Worm (Caenorhabditis elegans) whole organism, L4 larva: Measurements from ENCODE around the gene F20B6.4.

ENCODE experiments used
- D1046.2 ChIP-seq: fragments of 200-800 bp; sonication (Bioruptor generic); IDR thresholded peaks from 2 replicates; pipeline ENCODE4 v1.3.6; 2022; ENCODE audit warnings: missing genetic modification characterization, missing compliant biosample characterization
- F44E2.7 ChIP-seq: fragments of 200-800 bp; sonication (Bioruptor generic); IDR thresholded peaks from 2 replicates; pipeline ENCODE4 v2.1.2; 2022; ENCODE audit warnings: missing genetic modification characterization, missing compliant biosample characterization
- Y105C5A.15 ChIP-seq: fragments of 200-800 bp; sonication (Bioruptor generic); IDR thresholded peaks from 2 replicates; pipeline ENCODE4 v1.3.6; 2022; ENCODE audit warnings: missing genetic modification characterization, missing compliant biosample characterization
- Y48G9A.11 ChIP-seq: fragments of 200-800 bp; sonication (Bioruptor generic); IDR thresholded peaks from 2 replicates; pipeline ENCODE4 v1.3.6; 2022; ENCODE audit warnings: missing genetic modification reagents, missing genetic modification characterization, missing compliant biosample characterization
- ZK337.2 ChIP-seq: fragments of 200-800 bp; sonication (Bioruptor generic); IDR thresholded peaks from 2 replicates; pipeline ENCODE4 v1.3.6; 2022; ENCODE audit warnings: missing genetic modification reagents, missing genetic modification characterization, missing compliant biosample characterization
- ZK546.5 ChIP-seq, 2 experiments: sonication (generic microtip); optimal IDR thresholded peaks; 2 replicates each; lab custom pipeline; 2017; ENCODE audit warnings: missing biosample characterization in 2 of 2, missing genetic modification characterization in 2 of 2
- aha-1 ChIP-seq: fragments of 150-350 bp; peaks from one replicate; lab custom pipeline; 2014; ENCODE audit warnings: missing biosample characterization, missing genetic modification characterization
- arid-1 ChIP-seq: fragments of 200-800 bp; sonication (Bioruptor generic); conservative IDR thresholded peaks from 2 replicates; pipeline ENCODE4 v1.3.6; 2022; ENCODE audit warnings: missing genetic modification reagents, missing genetic modification characterization, missing compliant biosample characterization
- ceh-28 ChIP-seq: fragments of 150-350 bp; optimal IDR thresholded peaks from 2 replicates; lab custom pipeline; 2014; ENCODE audit warnings: missing biosample characterization, missing genetic modification reagents, missing genetic modification characterization
- ceh-44 ChIP-seq: fragments of 200-800 bp; sonication (Bioruptor generic); IDR thresholded peaks from 2 replicates; pipeline ENCODE4 v1.3.6; 2022; ENCODE audit warnings: missing genetic modification reagents, missing genetic modification characterization, missing compliant biosample characterization
- cey-2 ChIP-seq: sonication (generic microtip); optimal IDR thresholded peaks from 3 replicates; lab custom pipeline; 2017; ENCODE audit warnings: missing genetic modification characterization, mild to moderate bottlenecking, missing compliant biosample characterization, antibody characterized with exemption, borderline replicate concordance; ENCODE audit not compliant: insufficient read depth
- ctbp-1 ChIP-seq: fragments of 200-800 bp; sonication (Bioruptor generic); IDR thresholded peaks from 2 replicates; pipeline ENCODE4 v1.3.6; 2022; ENCODE audit warnings: missing genetic modification reagents, missing genetic modification characterization, missing compliant biosample characterization
- daf-16 ChIP-seq, 3 experiments: sonication (generic microtip); optimal IDR thresholded peaks; 2 replicates each; lab custom pipeline; 2016 to 2017; ENCODE audit warnings: missing genetic modification characterization in 3 of 3, missing genetic modification reagents in 3 of 3, mild to moderate bottlenecking in 2 of 3, missing compliant biosample characterization in 2 of 3, missing biosample characterization in 1 of 3, moderate library complexity in 1 of 3
- dmd-6 ChIP-seq: fragments of 200-800 bp; sonication (Bioruptor generic); IDR thresholded peaks from 2 replicates; pipeline ENCODE4 v1.3.6; 2022; ENCODE audit warnings: missing genetic modification reagents, missing genetic modification characterization, missing compliant biosample characterization
- dmd-8 ChIP-seq: fragments of 200-800 bp; sonication (Bioruptor generic); IDR thresholded peaks from 2 replicates; pipeline ENCODE4 v1.3.6; 2022; ENCODE audit warnings: missing genetic modification characterization, missing compliant biosample characterization
- dve-1 ChIP-seq: sonication (generic microtip); optimal IDR thresholded peaks from 2 replicates; lab custom pipeline; 2017; ENCODE audit warnings: antibody characterized with exemption, mild to moderate bottlenecking, missing genetic modification characterization, missing compliant biosample characterization; ENCODE audit not compliant: insufficient read depth
- gei-8 ChIP-seq: fragments of 200-800 bp; sonication (Bioruptor generic); optimal IDR thresholded peaks from 2 replicates; lab custom pipeline; 2018; ENCODE audit warnings: mild to moderate bottlenecking, missing genetic modification characterization, missing compliant biosample characterization
- hlh-11 ChIP-seq: fragments of 200-800 bp; sonication (Bioruptor generic); optimal IDR thresholded peaks from 2 replicates; lab custom pipeline; 2018; ENCODE audit warnings: mild to moderate bottlenecking, missing genetic modification characterization, missing compliant biosample characterization
- hlh-30 ChIP-seq: sonication (generic microtip); optimal IDR thresholded peaks from 2 replicates; lab custom pipeline; 2017; ENCODE audit warnings: antibody characterized with exemption, mild to moderate bottlenecking, missing genetic modification characterization, missing compliant biosample characterization; ENCODE audit not compliant: insufficient read depth
- lin-1 ChIP-seq: fragments of 200-800 bp; sonication (Bioruptor generic); IDR thresholded peaks from 2 replicates; pipeline ENCODE4 v1.3.6; 2022; ENCODE audit warnings: missing genetic modification reagents, missing genetic modification characterization, missing compliant biosample characterization
- lin-38 ChIP-seq: fragments of 200-800 bp; sonication (Bioruptor generic); IDR thresholded peaks from 2 replicates; pipeline ENCODE4 v1.3.6; 2022; ENCODE audit warnings: missing genetic modification reagents, missing genetic modification characterization, missing compliant biosample characterization
- lin-39 ChIP-seq: fragments of 150-350 bp; optimal IDR thresholded peaks from 2 replicates; lab custom pipeline; 2014; ENCODE audit warnings: missing biosample characterization, missing genetic modification reagents, missing genetic modification characterization
- lsy-2 ChIP-seq, 2 experiments: fragments of 150-350 bp in 1 of 2; sonication (generic microtip) in 1 of 2; optimal IDR thresholded peaks; 2 replicates each; lab custom pipeline; 2014 to 2017; ENCODE audit warnings: missing biosample characterization in 2 of 2, missing genetic modification characterization in 2 of 2
- madf-9 ChIP-seq: fragments of 200-800 bp; sonication (Bioruptor generic); conservative IDR thresholded peaks from 2 replicates; pipeline ENCODE4 v1.3.6; 2022; ENCODE audit warnings: missing genetic modification reagents, missing genetic modification characterization, missing compliant biosample characterization
- mdt-29 ChIP-seq: fragments of 200-800 bp; sonication (Bioruptor generic); IDR thresholded peaks from 2 replicates; pipeline ENCODE4 v1.3.6; 2022; ENCODE audit warnings: missing genetic modification reagents, missing genetic modification characterization, missing compliant biosample characterization
- mep-1 ChIP-seq: fragments of 150-350 bp; sonication (generic microtip); optimal IDR thresholded peaks from 3 replicates; lab custom pipeline; 2014; ENCODE audit warnings: missing biosample characterization, missing genetic modification characterization
- mes-2 ChIP-seq: sonication (generic microtip); optimal IDR thresholded peaks from 2 replicates; lab custom pipeline; 2016; ENCODE audit warnings: missing genotype, mild to moderate bottlenecking, missing genetic modification characterization, missing compliant biosample characterization; ENCODE audit not compliant: poor library complexity, severe bottlenecking
- mxl-3 ChIP-seq: fragments of 200-800 bp; sonication (Bioruptor generic); optimal IDR thresholded peaks from 2 replicates; lab custom pipeline; 2018; ENCODE audit warnings: mild to moderate bottlenecking, missing genetic modification characterization, missing compliant biosample characterization
- nhr-102 ChIP-seq: sonication (generic microtip); optimal IDR thresholded peaks from 2 replicates; lab custom pipeline; 2016; ENCODE audit warnings: mild to moderate bottlenecking, missing genetic modification characterization, moderate library complexity, missing compliant biosample characterization
- nhr-237 ChIP-seq: sonication (generic microtip); optimal IDR thresholded peaks from 2 replicates; lab custom pipeline; 2017; ENCODE audit warnings: missing biosample characterization, missing genetic modification characterization
- nhr-28 ChIP-seq: fragments of 150-350 bp; optimal IDR thresholded peaks from 2 replicates; lab custom pipeline; 2014; ENCODE audit warnings: missing biosample characterization, missing genetic modification characterization
- php-3 ChIP-seq: fragments of 200-800 bp; sonication (Bioruptor generic); IDR thresholded peaks from 2 replicates; pipeline ENCODE4 v1.3.6; 2022; ENCODE audit warnings: missing genetic modification reagents, missing genetic modification characterization, missing compliant biosample characterization
- pqm-1 ChIP-seq: sonication (generic microtip); optimal IDR thresholded peaks from 2 replicates; lab custom pipeline; 2017; ENCODE audit warnings: missing biosample characterization, missing genetic modification characterization
- sdz-12 ChIP-seq: fragments of 200-800 bp; sonication (Bioruptor generic); optimal IDR thresholded peaks from 2 replicates; lab custom pipeline; 2018; ENCODE audit warnings: mild to moderate bottlenecking, missing genetic modification characterization, missing compliant biosample characterization
- tag-97 ChIP-seq: fragments of 200-800 bp; sonication (Bioruptor generic); IDR thresholded peaks from 2 replicates; pipeline ENCODE4 v1.3.6; 2022; ENCODE audit warnings: missing genetic modification characterization, missing compliant biosample characterization
- tra-1 ChIP-seq: fragments of 200-800 bp; sonication (Bioruptor generic); IDR thresholded peaks from 2 replicates; pipeline ENCODE4 v1.3.6; 2022; ENCODE audit warnings: missing genetic modification reagents, missing genetic modification characterization, missing compliant biosample characterization
- unc-39 ChIP-seq: sonication (generic microtip); optimal IDR thresholded peaks from 2 replicates; lab custom pipeline; 2017; ENCODE audit warnings: missing biosample characterization, missing genetic modification characterization
- zip-11 ChIP-seq: fragments of 200-800 bp; sonication (Bioruptor generic); IDR thresholded peaks from 2 replicates; pipeline ENCODE4 v1.3.6; 2022; ENCODE audit warnings: missing genetic modification characterization, missing compliant biosample characterization

F20B6.4 gene

DNA sequence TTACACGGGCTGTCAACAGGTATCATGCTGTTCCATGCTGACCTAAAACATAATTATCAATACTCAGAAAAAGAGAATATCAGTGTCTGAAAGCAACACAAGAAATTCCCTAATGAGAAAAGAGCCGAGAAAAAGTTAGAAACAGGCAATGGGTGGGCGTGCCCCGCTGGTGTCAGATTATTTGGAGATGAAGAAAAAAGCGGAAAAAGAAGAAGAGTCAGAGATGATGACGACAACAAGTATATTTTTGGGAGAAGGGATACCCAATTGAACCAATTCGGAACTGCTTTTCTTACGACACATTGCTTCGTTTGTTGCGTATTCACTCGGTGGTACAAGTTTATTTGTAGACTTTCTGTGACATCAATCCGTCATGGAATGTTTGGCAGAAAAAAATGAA is at the start of gene F20B6.4:
Gene F20B6.4 (minus strand): TSS at position 101 of the 400 bp plus-strand sequence.
- TF ChIP-seq hlh-11 (tag; lab: Kevin White, UChicago), result no peak
- no peak for TF ChIP-seq ceh-44
- TF ChIP-seq ZK337.2 (GFP tag; lab: Robert Waterston, UW), result no peak

DNA sequence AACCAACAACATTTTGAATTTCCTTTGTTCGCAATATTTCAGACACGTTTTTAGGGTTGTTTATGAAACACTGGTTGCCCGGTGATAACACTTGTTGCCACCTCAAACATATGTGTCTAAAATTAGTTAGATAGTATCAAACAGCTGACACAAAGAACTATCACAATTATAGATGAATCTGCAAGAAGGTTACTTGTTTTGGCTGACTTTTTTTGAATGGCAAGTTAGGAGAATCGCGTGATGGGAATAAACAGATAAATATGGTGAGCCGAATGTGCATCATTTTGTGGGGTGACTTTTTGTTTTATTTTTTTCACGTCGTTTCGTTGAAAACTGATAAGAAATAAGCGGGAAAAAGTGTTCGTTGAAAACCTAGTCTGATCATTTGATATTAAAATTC is 48.8 kb upstream of the F20B6.4 start:
- TF ChIP-seq nhr-102 (tag; lab: Kevin White, UChicago) (no peak), D1046.2 (GFP tag; lab: Robert Waterston, UW) (no peak), madf-9 (GFP tag; lab: Robert Waterston, UW) (no peak), cey-2 (tag; lab: Kevin White, UChicago) (no peak), F44E2.7 (GFP tag; lab: Robert Waterston, UW) (no peak), hlh-30 (tag; lab: Kevin White, UChicago) (peak; percentile 36), ZK546.5 (tag; optimal IDR thresholded peaks at IDR 0.05; lab: Kevin White, UChicago) (no peak), zip-11 (GFP tag; lab: Robert Waterston, UW) (no peak), unc-39 (tag; lab: Kevin White, UChicago) (no peak), lsy-2 (tag; optimal IDR thresholded peaks at IDR 0.05; lab: Kevin White, UChicago) (peak in 1 of 2 experiments; percentile 0), ceh-28 (tag; lab: Kevin White, UChicago) (no peak), Y48G9A.11 (GFP tag; lab: Robert Waterston, UW) (no peak), nhr-237 (tag; lab: Kevin White, UChicago) (no peak), nhr-28 (tag; lab: Kevin White, UChicago) (peak; percentile 36), hlh-11 (tag; lab: Kevin White, UChicago) (peak; percentile 73), gei-8 (GFP tag; lab: Kevin White, UChicago) (no peak), dmd-8 (GFP tag; lab: Robert Waterston, UW) (no peak), arid-1 (GFP tag; lab: Robert Waterston, UW) (no peak), tag-97 (GFP tag; lab: Robert Waterston, UW) (no peak), mes-2 (tag; lab: Kevin White, UChicago) (no peak), dve-1 (tag; lab: Kevin White, UChicago) (peak; percentile 84), lin-39 (no peak), mdt-29 (GFP tag; lab: Robert Waterston, UW) (peak; percentile 76), tra-1 (GFP tag; lab: Robert Waterston, UW) (0 out of 2 replicates have a peak, but pooled peaks have one; percentile 51), dmd-6 (GFP tag; lab: Robert Waterston, UW) (peak; percentile 75), Y105C5A.15 (GFP tag; lab: Robert Waterston, UW) (no peak), lin-1 (GFP tag; lab: Robert Waterston, UW) (no peak), mxl-3 (GFP tag; lab: Kevin White, UChicago) (peak; percentile 3), ctbp-1 (GFP tag; lab: Robert Waterston, UW) (no peak), pqm-1 (tag; lab: Kevin White, UChicago) (peak; percentile 62), mep-1 (tag; lab: Kevin White, UChicago) (peak; percentile 37), php-3 (peak; percentile 43; the same call in 1 of the 2 replicates), sdz-12 (GFP tag; lab: Kevin White, UChicago) (no peak), lin-38 (no peak), aha-1 (tag; lab: Kevin White, UChicago) (peak; percentile 92), daf-16 (GFP tag; optimal IDR thresholded peaks at IDR 0.05; lab: Kevin White, UChicago) (peak in 1 of 2 experiments; percentile 3), daf-16 (tag; optimal IDR thresholded peaks at IDR 0.05; lab: Kevin White, UChicago) (peak; percentile 99)
